Fruit fly (Drosophila melanogaster) Kc167 (cell line): ENCODE data around the gene CG32152.

ENCODE experiments used
- Myc ChIP-seq: fragments of >200 bp; optimal IDR thresholded peaks from 2 replicates; lab custom pipeline; 2017; ENCODE audit warnings: missing external identifiers
- Sin3A ChIP-seq: fragments of >200 bp; optimal IDR thresholded peaks from 2 replicates; lab custom pipeline; 2018; ENCODE audit warnings: missing external identifiers
- h ChIP-seq: fragments of >200 bp; optimal IDR thresholded peaks from 3 replicates; lab custom pipeline; 2018; ENCODE audit warnings: missing external identifiers
- insv ChIP-seq: fragments of >200 bp; optimal IDR thresholded peaks from 3 replicates; lab custom pipeline; 2018; ENCODE audit warnings: missing external identifiers
- psq ChIP-seq: fragments of >200 bp; optimal IDR thresholded peaks from 2 replicates; lab custom pipeline; 2017; ENCODE audit warnings: missing external identifiers
- ttk ChIP-seq: sonication (Bioruptor generic); optimal IDR thresholded peaks from 2 replicates; lab custom pipeline; 2017; ENCODE audit warnings: missing external identifiers

The CG32152 gene

DNA sequence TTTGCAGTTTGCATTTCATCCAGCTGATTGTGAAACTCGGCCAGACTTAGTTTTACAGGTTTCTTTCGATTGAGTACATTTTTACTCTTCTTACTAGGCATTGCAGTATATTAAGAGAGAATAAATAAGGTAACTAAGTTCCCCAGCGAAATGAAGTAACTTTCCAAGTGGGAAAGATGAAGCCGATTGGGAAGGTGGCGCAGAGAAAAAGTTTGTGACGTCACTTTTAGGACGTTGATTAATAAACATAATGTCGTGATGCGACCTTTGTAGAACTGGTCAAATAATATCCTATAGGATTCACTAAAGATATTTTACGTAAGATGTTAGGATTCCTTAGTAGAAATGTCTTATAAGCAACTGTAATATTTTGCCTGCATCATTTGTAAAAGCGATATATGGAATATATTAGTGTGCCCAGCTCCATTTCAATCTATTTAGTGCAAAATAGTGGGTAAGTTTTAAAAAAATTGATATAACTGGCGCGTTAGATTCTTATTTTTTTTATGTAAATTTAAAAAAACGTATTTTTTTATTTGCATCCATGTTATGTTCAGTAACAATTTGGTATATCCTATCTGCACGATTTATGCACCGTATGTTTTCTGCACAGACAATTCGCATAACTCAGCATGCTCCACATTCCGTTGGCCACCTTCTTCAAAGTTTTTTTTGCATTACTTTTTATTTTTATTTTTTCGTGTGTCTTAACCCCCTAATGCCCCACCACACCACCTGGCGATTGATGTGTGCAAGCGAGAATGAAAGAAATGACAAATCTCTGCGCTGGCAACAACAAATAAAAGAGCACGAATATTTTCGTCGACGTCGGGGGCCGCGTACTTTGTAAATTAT lies at the start of gene CG32152:
Gene CG32152 (minus strand): TSS at position 352 of the 855 bp plus-strand sequence.
- TF ChIP-seq Myc = no peak
- TF ChIP-seq insv (lab: Kevin White, UChicago) = no peak
- no peak for TF ChIP-seq ttk (lab: Kevin White, UChicago)
- no peak for TF ChIP-seq psq (lab: Kevin White, UChicago)
- TF ChIP-seq h = no peak
- no peak for TF ChIP-seq Sin3A (lab: Kevin White, UChicago)

dm6 chr3L:16192561-16193355 lies 48.9 kb upstream of the CG32152 start:
- TF ChIP-seq insv (lab: Kevin White, UChicago) (no peak), Myc (no peak), Sin3A (lab: Kevin White, UChicago) (no peak), ttk (lab: Kevin White, UChicago) (no peak), psq (lab: Kevin White, UChicago) (no peak), h (no peak)

dm6 chr3L:16190885-16191284 lies 47.0 kb upstream of the CG32152 start:
- no peak for TF ChIP-seq h
- no peak for TF ChIP-seq Myc
- no peak for TF ChIP-seq Sin3A (lab: Kevin White, UChicago)

DNA sequence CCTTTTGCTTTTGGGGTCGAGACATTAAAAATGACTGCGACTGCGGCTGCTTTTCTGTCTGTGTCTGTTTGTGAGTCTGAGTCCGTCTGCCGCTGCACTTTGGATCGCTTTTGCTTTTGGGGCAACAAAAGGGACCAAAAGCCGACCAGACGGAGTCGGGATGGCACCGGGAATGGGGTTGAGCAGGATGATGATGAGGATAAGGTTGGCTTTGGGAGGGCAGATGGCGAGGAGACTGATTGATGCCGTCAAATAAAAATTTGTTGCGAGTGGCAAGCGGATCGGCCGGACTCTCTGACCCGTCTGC lies 46.0 kb upstream of the CG32152 start:
- TF ChIP-seq insv (lab: Kevin White, UChicago) (no peak), Sin3A (lab: Kevin White, UChicago) (no peak), ttk (lab: Kevin White, UChicago) (no peak), psq (lab: Kevin White, UChicago) (no peak), h (no peak), Myc (no peak)

DNA sequence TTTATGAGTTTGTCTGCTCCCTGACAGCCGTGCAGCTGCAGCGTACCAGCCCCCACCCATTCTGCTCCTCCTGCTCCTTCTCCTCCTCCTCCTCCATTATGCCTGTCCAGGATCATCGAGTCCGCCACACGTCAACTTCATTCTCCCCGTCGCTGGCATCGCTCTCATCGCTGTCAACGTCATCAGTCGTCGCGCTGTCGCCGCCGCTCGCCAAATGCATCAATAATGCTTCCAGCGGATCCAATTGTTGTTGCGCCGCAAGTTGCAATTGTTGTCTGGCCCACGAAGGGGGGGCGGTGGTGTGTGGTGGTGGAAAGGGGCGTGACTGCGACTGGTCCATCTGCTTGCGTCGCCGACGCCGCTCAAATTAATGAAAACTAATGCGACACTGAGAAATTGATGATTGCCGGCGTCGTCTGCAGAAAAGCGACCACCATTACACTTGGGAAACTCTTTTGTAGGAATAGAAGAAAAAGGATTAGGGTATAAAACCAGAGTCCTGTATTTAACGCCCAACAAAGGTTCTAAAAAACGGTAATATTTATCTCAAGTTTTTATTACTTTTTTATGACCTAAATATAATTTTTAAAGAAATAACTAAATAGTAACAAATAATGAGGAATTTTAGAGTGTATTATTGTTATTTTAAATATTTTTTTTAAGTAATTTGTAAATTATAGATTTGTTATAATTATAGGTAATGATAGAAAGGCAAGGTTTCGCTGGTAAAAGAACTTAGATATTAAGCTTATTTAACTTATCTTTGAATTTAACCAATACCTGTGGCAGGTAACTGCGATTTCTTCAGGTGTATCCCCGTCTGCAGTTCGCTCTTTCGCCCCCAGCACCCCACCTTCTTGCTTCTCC lies 45.5 kb upstream of the CG32152 start:
- TF ChIP-seq Myc (no peak), Sin3A (lab: Kevin White, UChicago) (no peak), h (no peak), psq (lab: Kevin White, UChicago) (no peak), insv (lab: Kevin White, UChicago) (no peak)

DNA sequence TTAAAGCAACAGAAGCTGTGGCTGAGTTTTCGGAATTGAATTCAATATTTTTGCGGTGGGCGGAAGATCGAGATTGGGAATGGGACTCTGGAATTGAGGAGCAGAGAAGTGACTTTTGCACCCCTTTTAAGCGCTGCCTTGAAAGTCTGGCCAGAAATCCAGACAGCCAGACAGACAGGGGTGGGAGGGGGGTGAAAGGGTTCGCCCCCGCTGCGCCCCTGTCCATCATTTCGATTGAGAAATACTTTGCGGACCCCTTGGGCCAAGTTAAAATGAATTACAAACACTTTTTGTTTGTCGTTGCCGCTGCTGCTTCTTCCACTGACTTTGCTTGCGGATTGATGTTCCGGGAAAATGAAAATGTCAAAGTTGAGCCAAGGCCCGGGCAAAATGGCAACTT lies 39.7 kb upstream of the CG32152 start:
- no peak for TF ChIP-seq insv (lab: Kevin White, UChicago)
- TF ChIP-seq Sin3A (lab: Kevin White, UChicago) = no peak
- TF ChIP-seq h = no peak
- no peak for TF ChIP-seq psq (lab: Kevin White, UChicago)
- no peak for TF ChIP-seq ttk (lab: Kevin White, UChicago)
- no peak for TF ChIP-seq Myc

dm6 chr3L:16182633-16183462 lies 39.0 kb upstream of the CG32152 start:
- TF ChIP-seq Sin3A (lab: Kevin White, UChicago) (no peak), psq (lab: Kevin White, UChicago) (no peak), insv (lab: Kevin White, UChicago) (no peak), ttk (lab: Kevin White, UChicago) (no peak), Myc (no peak), h (no peak)

DNA sequence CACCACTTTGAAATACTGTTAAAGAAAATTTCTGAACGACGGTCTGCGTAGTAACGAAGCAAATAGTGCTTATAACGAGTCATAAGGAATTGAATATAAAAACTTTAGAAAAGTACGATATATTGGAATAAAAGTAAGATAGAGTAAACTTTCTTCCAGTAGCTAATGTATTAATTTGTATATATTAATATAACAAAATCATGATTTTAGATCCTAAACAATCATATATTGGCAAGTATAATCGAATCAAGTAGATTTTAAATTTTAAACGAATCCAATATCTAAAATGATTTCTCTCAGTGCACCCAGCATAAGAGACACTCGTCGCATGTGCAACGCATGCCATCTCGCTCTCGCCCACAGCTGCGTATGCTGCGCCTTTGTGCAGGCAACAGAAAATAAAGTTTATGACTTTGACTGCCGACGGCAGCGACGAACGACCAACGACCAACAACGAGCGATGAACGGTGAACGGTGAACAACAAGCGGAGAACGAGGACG lies 37.5 kb upstream of the CG32152 start:
- TF ChIP-seq h = no peak
- no peak for TF ChIP-seq Sin3A (lab: Kevin White, UChicago)
- no peak for TF ChIP-seq Myc
- TF ChIP-seq insv (lab: Kevin White, UChicago) = no peak
- no peak for TF ChIP-seq ttk (lab: Kevin White, UChicago)
- no peak for TF ChIP-seq psq (lab: Kevin White, UChicago)

- no peak for TF ChIP-seq Myc
- TF ChIP-seq Sin3A (lab: Kevin White, UChicago) = no peak
- no peak for TF ChIP-seq h
These were observed 34.6 kb upstream of the CG32152 start for dm6 chr3L:16178433-16178832.

DNA sequence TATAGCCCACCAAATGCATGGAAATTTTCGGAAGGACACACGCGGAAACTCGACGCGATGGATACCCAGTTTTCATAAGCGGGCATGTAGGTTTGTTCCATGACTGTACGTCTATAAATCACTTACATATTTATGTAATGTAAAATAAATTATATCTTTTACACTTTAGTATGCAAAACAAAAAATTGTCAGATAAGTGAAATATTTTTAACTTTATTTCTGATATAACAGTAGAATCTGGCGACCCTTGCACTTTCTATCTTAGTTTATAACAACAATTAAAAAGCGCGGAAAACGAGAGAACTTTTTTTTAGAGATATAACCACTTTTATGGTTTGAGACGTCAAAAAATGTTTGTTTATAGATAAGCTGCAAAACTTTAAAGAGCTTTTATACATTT lies 33.9 kb upstream of the CG32152 start:
- TF ChIP-seq psq (lab: Kevin White, UChicago) (no peak), Myc (no peak), Sin3A (lab: Kevin White, UChicago) (no peak), h (no peak), ttk (lab: Kevin White, UChicago) (no peak), insv (lab: Kevin White, UChicago) (no peak)

DNA sequence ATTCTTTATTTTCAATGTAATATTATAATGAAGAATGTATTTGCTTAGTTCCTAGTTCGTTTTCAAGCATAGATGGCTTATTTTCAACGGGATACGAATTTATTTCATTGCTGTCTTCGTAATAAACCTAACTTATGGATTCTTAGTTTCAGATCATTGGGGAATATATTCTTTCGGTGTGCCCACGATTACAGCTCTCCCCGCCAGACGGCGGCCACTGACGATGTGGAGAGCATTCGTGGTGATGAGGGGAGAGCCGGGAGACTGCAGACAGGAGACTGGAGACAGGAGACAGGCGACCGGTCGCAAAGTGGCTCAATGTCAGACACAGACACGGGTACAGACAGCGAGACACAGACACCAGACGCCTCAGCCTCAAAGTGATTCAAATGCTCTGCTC lies 33.5 kb upstream of the CG32152 start:
- TF ChIP-seq psq (lab: Kevin White, UChicago) = no peak
